Fruit fly (Drosophila melanogaster): Measurements from ENCODE around the gene CG9377.

CG9377 gene

DNA sequence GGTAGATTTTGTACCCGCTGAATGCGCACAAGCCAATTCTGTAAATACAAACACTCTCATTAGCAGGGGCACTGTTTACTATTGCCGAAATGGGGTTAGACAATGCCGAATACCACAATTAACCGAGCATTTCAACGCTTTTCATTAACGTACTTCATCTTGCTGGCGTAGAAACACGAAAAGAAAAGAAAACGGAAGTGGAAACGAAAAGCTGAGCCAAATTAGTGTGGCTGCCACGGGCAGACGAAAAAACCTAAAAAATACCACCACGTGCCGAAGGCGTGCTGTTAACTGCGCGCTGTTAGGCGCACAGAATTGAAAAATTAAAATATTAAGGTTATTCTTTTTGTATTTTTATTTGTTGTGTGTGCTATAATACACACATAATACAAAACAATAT lies 33.5 kb upstream of the CG9377 start, which contains the start of gene RpL24 (continued):
- TF ChIP-seq lab (GFP tag; optimal IDR thresholded peaks at IDR 0.05) = peak; percentile 98
- peak; percentile 88 for TF ChIP-seq p53 (GFP tag; optimal IDR thresholded peaks at IDR 0.05)
- peak; percentile 36; the same call in 1 of the 2 replicates for TF ChIP-seq ato (GFP tag; IDR thresholded peaks at IDR 0.05; ENCODE audit: partially characterized antibody)
- peak; percentile 37; the same call in 1 of the 3 replicates for TF ChIP-seq CG7357 (GFP tag; IDR thresholded peaks at IDR 0.05)
- peak; percentile 82 for TF ChIP-seq CG18262 (tag; optimal IDR thresholded peaks at IDR 0.05)
- TF ChIP-seq CG5953 (GFP tag; IDR thresholded peaks at IDR 0.05) = peak; percentile 95
- TF ChIP-seq crol (GFP tag; IDR thresholded peaks at IDR 0.05) = peak; percentile 50
- peak; percentile 68 for TF ChIP-seq crc (GFP tag; optimal IDR thresholded peaks at IDR 0.05)
- peak; percentile 69 for TF ChIP-seq CG6654 (GFP tag; optimal IDR thresholded peaks at IDR 0.05)
- TF ChIP-seq CG17912 (GFP tag; optimal IDR thresholded peaks at IDR 0.05) = peak; percentile 97
- peak; percentile 90 for TF ChIP-seq CG15011 (GFP tag; optimal IDR thresholded peaks at IDR 0.05)
- TF ChIP-seq Ssrp (tag; optimal IDR thresholded peaks at IDR 0.05) = peak; percentile 27
- TF ChIP-seq CG9215 (GFP tag; IDR thresholded peaks at IDR 0.05) = 0 out of 2 replicates have a peak, but pooled peaks have one; percentile 37
- peak; percentile 67 for TF ChIP-seq CG32772 (GFP tag; IDR thresholded peaks at IDR 0.05)
- TF ChIP-seq Pdp1 (GFP tag; optimal IDR thresholded peaks at IDR 0.05) = peak; percentile 80 to 87
- TF ChIP-seq hkb (optimal IDR thresholded peaks at IDR 0.05) = no peak
- peak; percentile 94 for TF ChIP-seq hkb (GFP tag; IDR thresholded peaks at IDR 0.05)
- no peak for TF ChIP-seq dan (GFP tag; IDR thresholded peaks at IDR 0.05)
- TF ChIP-seq Side (GFP tag; optimal IDR thresholded peaks at IDR 0.05) = peak; percentile 93
- peak; percentile 94 for TF ChIP-seq CG15514 (GFP tag; optimal IDR thresholded peaks at IDR 0.05)
- TF ChIP-seq croc (GFP tag; conservative IDR thresholded peaks at IDR 0.05) = peak; percentile 36; the same call in 2 of the 3 replicates
- no peak for TF ChIP-seq CG14860 (GFP tag; IDR thresholded peaks at IDR 0.05; ENCODE audit: partially characterized antibody)
- TF ChIP-seq CG34422 (GFP tag; IDR thresholded peaks at IDR 0.05) = peak; percentile 90; the same call in 2 of the 3 replicates
- no peak for TF ChIP-seq lov (optimal IDR thresholded peaks at IDR 0.05)
- TF ChIP-seq lov (GFP tag; IDR thresholded peaks at IDR 0.05) = peak; percentile 98
- TF ChIP-seq HLH4C (GFP tag; IDR thresholded peaks at IDR 0.05; ENCODE audit: partially characterized antibody) = no peak
- peak; percentile 91 for TF ChIP-seq CG12104 (GFP tag; optimal IDR thresholded peaks at IDR 0.05)
- TF ChIP-seq ham (GFP tag; IDR thresholded peaks at IDR 0.05) = peak; percentile 60; the same call in 1 of the 2 replicates
- peak; percentile 90 for TF ChIP-seq CG3407 (GFP tag; optimal IDR thresholded peaks at IDR 0.05)
- peak; percentile 46 for TF ChIP-seq CG4360 (GFP tag; IDR thresholded peaks at IDR 0.05)
- TF ChIP-seq B-H2 (GFP tag; optimal IDR thresholded peaks at IDR 0.05) = peak; percentile 97
- TF ChIP-seq nom (GFP tag; optimal IDR thresholded peaks at IDR 0.05) = peak; percentile 93
- peak; percentile 89 for TF ChIP-seq shn (GFP tag; optimal IDR thresholded peaks at IDR 0.05)
- peak; percentile 37 for TF ChIP-seq kay (GFP tag; optimal IDR thresholded peaks at IDR 0.05)
- TF ChIP-seq bcd (GFP tag; optimal IDR thresholded peaks at IDR 0.05) = peak; percentile 95
- TF ChIP-seq CG17328 (GFP tag; IDR thresholded peaks at IDR 0.05) = peak; percentile 96
- no peak for TF ChIP-seq Hr78 (GFP tag; optimal IDR thresholded peaks at IDR 0.05)
- TF ChIP-seq CG18764 (GFP tag; optimal IDR thresholded peaks at IDR 0.05) = peak; percentile 89
- TF ChIP-seq org-1 (GFP tag; optimal IDR thresholded peaks at IDR 0.05) = peak; percentile 90
- peak; percentile 80 for TF ChIP-seq dmrt99B (tag; optimal IDR thresholded peaks at IDR 0.05)
- peak; percentile 94 for TF ChIP-seq en (GFP tag; optimal IDR thresholded peaks at IDR 0.05)
- peak; percentile 96 for TF ChIP-seq CG12071 (GFP tag; optimal IDR thresholded peaks at IDR 0.05)
- TF ChIP-seq ftz-f1 (GFP tag; optimal IDR thresholded peaks at IDR 0.05) = peak; percentile 27
- peak; percentile 50 for TF ChIP-seq fd96Cb (tag; optimal IDR thresholded peaks at IDR 0.05)
- TF ChIP-seq ewg (GFP tag; optimal IDR thresholded peaks at IDR 0.05) = peak; percentile 85
- peak; percentile 98 for TF ChIP-seq CG7271 (tag; optimal IDR thresholded peaks at IDR 0.05)
- peak; percentile 77 for TF ChIP-seq CG12942 (GFP tag; optimal IDR thresholded peaks at IDR 0.05)
- TF ChIP-seq HLHmδ (GFP tag; optimal IDR thresholded peaks at IDR 0.05) = peak; percentile 94
- TF ChIP-seq mirr (GFP tag; optimal IDR thresholded peaks at IDR 0.05) = peak; percentile 97
- peak; percentile 97 for TF ChIP-seq sens (GFP tag)

All from whole organism, embryonic.